Fruit fly (Drosophila melanogaster) whole organism, wandering third instar larva: ENCODE measurements around the gene CG8870.

Experiments used
- Dif ChIP-seq: fragments of 200-275, 200-300 bp; sonication (Bioruptor generic); optimal IDR thresholded peaks from 2 replicates; lab custom pipeline; 2018; ENCODE audit warnings: missing biosample characterization, missing genetic modification characterization; ENCODE audit not compliant: partially characterized antibody
- Hr83 ChIP-seq: fragments of 200-300 bp; sonication (Bioruptor generic); optimal IDR thresholded peaks from 2 replicates; lab custom pipeline; 2016; ENCODE audit warnings: missing biosample characterization, mild to moderate bottlenecking, missing genetic modification characterization, moderate library complexity; ENCODE audit not compliant: poor library complexity, severe bottlenecking
- Rel ChIP-seq, 2 experiments: fragments of 200-800 bp; sonication (Bioruptor generic) in 1 of 2; optimal IDR thresholded peaks; 2 replicates in 1 of 2; 3 replicates in 1 of 2; lab custom pipeline; 2016 to 2019; ENCODE audit warnings: mild to moderate bottlenecking in 2 of 2, missing biosample characterization in 2 of 2, missing genetic modification characterization in 2 of 2, moderate library complexity in 1 of 2
- Sp1 ChIP-seq: fragments of 200-800 bp; sonication (Bioruptor generic); optimal IDR thresholded peaks from 3 replicates; lab custom pipeline; 2019; ENCODE audit warnings: missing biosample characterization, mild to moderate bottlenecking, missing genetic modification characterization, moderate library complexity
- Vsx2 ChIP-seq: fragments of 200-300, 225-300 bp; sonication (Bioruptor generic); optimal IDR thresholded peaks from 2 replicates; lab custom pipeline; 2018; ENCODE audit warnings: missing biosample characterization, missing genetic modification characterization; ENCODE audit not compliant: partially characterized antibody
- dl ChIP-seq, 2 experiments: fragments of 175-275, 200-275 bp in 1 of 2; fragments of 200-275 bp in 1 of 2; sonication (Bioruptor generic); optimal IDR thresholded peaks; lab custom pipeline; 2018; ENCODE audit warnings: mild to moderate bottlenecking in 2 of 2, missing biosample characterization in 2 of 2, missing genetic modification characterization in 2 of 2, moderate library complexity in 2 of 2; ENCODE audit not compliant: partially characterized antibody in 2 of 2, insufficient read depth in 1 of 2
- foxo ChIP-seq, 2 experiments: fragments of 200-800 bp; sonication (Bioruptor generic); optimal IDR thresholded peaks; 2 replicates in 1 of 2; 3 replicates in 1 of 2; lab custom pipeline; 2016 to 2017; ENCODE audit warnings: missing biosample characterization in 2 of 2, missing genetic modification characterization in 2 of 2
- fru ChIP-seq: fragments of 200-800 bp; sonication (Bioruptor generic); optimal IDR thresholded peaks from 3 replicates; lab custom pipeline; 2016; ENCODE audit warnings: missing biosample characterization, mild to moderate bottlenecking, missing genetic modification characterization
- h ChIP-seq: fragments of 200-800 bp; sonication (Bioruptor generic); optimal IDR thresholded peaks from 3 replicates; lab custom pipeline; 2016; ENCODE audit warnings: missing biosample characterization, mild to moderate bottlenecking, missing genetic modification characterization
- lola ChIP-seq: fragments of >200 bp; optimal IDR thresholded peaks from 2 replicates; lab custom pipeline; 2017; ENCODE audit warnings: missing biosample characterization, missing genetic modification characterization
- rgr ChIP-seq: fragments of 200-800 bp; sonication (Bioruptor generic); optimal IDR thresholded peaks from 3 replicates; lab custom pipeline; 2016; ENCODE audit warnings: missing biosample characterization, mild to moderate bottlenecking, missing genetic modification characterization
- tai ChIP-seq: sonication (Bioruptor generic); optimal IDR thresholded peaks from 2 replicates; lab custom pipeline; 2016; ENCODE audit warnings: missing biosample characterization, missing genetic modification characterization
- woc ChIP-seq: sonication (Bioruptor generic); optimal IDR thresholded peaks from 2 replicates; lab custom pipeline; 2016; ENCODE audit warnings: missing biosample characterization, mild to moderate bottlenecking, missing genetic modification characterization

DNA sequence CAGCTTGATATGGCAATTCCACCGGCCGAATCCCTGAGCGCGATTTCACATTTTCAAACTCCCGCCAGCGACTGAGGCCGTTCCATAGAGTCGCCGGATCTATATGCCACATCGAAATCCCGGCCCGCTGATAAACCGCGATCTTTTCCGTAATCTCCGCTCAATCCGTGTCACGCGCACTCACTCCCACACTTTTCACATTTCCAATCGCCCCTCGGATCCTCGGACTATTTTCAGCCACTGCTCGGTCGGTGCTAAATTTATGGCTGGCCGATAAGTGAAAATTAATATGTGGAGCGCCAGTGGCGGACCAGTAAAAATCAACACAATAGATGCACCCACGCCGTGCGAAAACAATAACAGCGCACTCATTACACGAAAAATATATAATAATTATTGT lies 13.4 kb downstream of the CG8870 start:
- no peak for TF ChIP-seq lola (GFP tag; lab: Kevin White, UChicago)
- no peak for TF ChIP-seq foxo (GFP tag; optimal IDR thresholded peaks at IDR 0.05; lab: Kevin White, UChicago)
- no peak for TF ChIP-seq fru (GFP tag; lab: Kevin White, UChicago)
- no peak for TF ChIP-seq Sp1 (GFP tag; lab: Kevin White, UChicago)
- no peak for TF ChIP-seq Dif
- no peak for TF ChIP-seq Hr83 (GFP tag; lab: Kevin White, UChicago)
- TF ChIP-seq rgr (GFP tag; lab: Kevin White, UChicago) = no peak
- TF ChIP-seq Rel (GFP tag; optimal IDR thresholded peaks at IDR 0.05; lab: Kevin White, UChicago) = no peak
- TF ChIP-seq Rel (tag; optimal IDR thresholded peaks at IDR 0.05; lab: Kevin White, UChicago) = no peak
- TF ChIP-seq dl (GFP tag; optimal IDR thresholded peaks at IDR 0.05; lab: Kevin White, UChicago; ENCODE audit: insufficient read depth in 1 of 2, partially characterized antibody in 2 of 2) = no peak
- TF ChIP-seq Vsx2 (GFP tag; lab: Kevin White, UChicago) = no peak
- TF ChIP-seq h (GFP tag; lab: Kevin White, UChicago) = no peak
- no peak for TF ChIP-seq tai (GFP tag; lab: Kevin White, UChicago)
- TF ChIP-seq woc (GFP tag; lab: Kevin White, UChicago) = no peak
